Fruit fly (Drosophila melanogaster): Measurements from ENCODE around the gene CG5953.

The CG5953 gene

DNA sequence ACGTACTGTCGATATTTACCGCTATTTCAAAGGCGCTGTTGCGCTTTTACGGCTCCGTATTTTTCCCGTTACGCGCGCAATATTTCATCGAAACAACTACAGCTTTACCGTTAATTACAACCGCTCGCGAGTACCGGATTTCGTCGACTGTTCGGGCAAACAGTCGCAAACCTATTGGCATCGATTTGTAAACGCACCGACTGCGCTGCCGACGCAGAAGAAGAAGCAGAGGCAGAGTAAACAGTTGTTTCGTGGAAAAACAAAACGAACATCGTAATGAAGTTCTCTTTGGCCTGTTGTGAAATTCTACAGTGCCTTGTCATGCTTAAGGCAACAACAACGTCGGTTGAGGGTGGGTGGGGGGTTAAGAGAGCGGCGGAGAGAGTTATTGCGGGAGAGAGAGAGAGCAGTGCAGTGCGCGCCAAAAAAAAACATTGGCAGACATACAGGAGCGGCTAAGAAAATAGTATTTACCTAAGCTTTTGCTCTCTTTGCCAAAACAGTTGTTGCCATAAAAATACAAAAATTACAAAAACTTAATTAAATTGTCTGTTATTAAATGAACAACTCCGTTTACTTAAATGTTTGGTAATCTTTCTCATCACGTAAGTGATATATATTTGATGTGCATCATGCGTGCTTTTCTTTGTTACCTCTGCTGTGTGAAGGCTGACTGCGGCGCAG lies at the start of gene CG5953 (continued):
- TF ChIP-seq Ssrp (tag; optimal IDR thresholded peaks at IDR 0.05) (peak; percentile 96), CG14014 (GFP tag; IDR thresholded peaks at IDR 0.05) (peak; percentile 95), Elba2 (GFP tag; optimal IDR thresholded peaks at IDR 0.05) (peak; percentile 36), HLHmδ (GFP tag; optimal IDR thresholded peaks at IDR 0.05) (peak; percentile 85), ac (GFP tag; optimal IDR thresholded peaks at IDR 0.05) (peak; percentile 83), ci (GFP tag; IDR thresholded peaks at IDR 0.05) (peak; percentile 97), Xrp1 (GFP tag; IDR thresholded peaks at IDR 0.05) (peak; percentile 98), CG4328 (GFP tag; optimal IDR thresholded peaks at IDR 0.05) (peak; percentile 95), CG4730 (GFP tag; IDR thresholded peaks at IDR 0.05) (peak; percentile 92), CG12219 (GFP tag; optimal IDR thresholded peaks at IDR 0.05) (peak; percentile 96), CG4282 (GFP tag; optimal IDR thresholded peaks at IDR 0.05) (peak; percentile 76), dan (GFP tag; IDR thresholded peaks at IDR 0.05) (peak; percentile 82; the same call in 1 of the 2 replicates), CG9437 (GFP tag; optimal IDR thresholded peaks at IDR 0.05) (peak; percentile 86), CG3163 (GFP tag; optimal IDR thresholded peaks at IDR 0.05) (peak; percentile 98), CG13775 (GFP tag; optimal IDR thresholded peaks at IDR 0.05) (peak; percentile 94), twi (tag; optimal IDR thresholded peaks at IDR 0.05) (peak; percentile 87), az2 (GFP tag; optimal IDR thresholded peaks at IDR 0.05) (peak; percentile 94), fd64A (GFP tag; optimal IDR thresholded peaks at IDR 0.05) (peak; percentile 83), Nf-YC (tag; optimal IDR thresholded peaks at IDR 0.05) (peak; percentile 88), insv (GFP tag; optimal IDR thresholded peaks at IDR 0.05) (peak; percentile 27 to 68), pfk (GFP tag; optimal IDR thresholded peaks at IDR 0.05) (peak; percentile 40), eyg (GFP tag; optimal IDR thresholded peaks at IDR 0.05) (peak; percentile 79), CG43689 (GFP tag; IDR thresholded peaks at IDR 0.05) (peak; percentile 91), CG11695 (GFP tag; IDR thresholded peaks at IDR 0.05) (peak; percentile 97), CG17568 (GFP tag; optimal IDR thresholded peaks at IDR 0.05) (peak; percentile 96), CG4707 (GFP tag; optimal IDR thresholded peaks at IDR 0.05) (peak; percentile 84), CG5180 (GFP tag; optimal IDR thresholded peaks at IDR 0.05) (peak; percentile 86), CG10654 (GFP tag; optimal IDR thresholded peaks at IDR 0.05) (peak; percentile 89), CG10147 (GFP tag; optimal IDR thresholded peaks at IDR 0.05) (peak; percentile 97), GATAe (GFP tag; conservative IDR thresholded peaks at IDR 0.05) (peak; percentile 88), CG10959 (GFP tag; IDR thresholded peaks at IDR 0.05) (peak; percentile 91), CG42726 (GFP tag; IDR thresholded peaks at IDR 0.05; ENCODE audit: partially characterized antibody) (peak; percentile 79), tll (GFP tag; optimal IDR thresholded peaks at IDR 0.05) (peak in 1 of 2 experiments; percentile 24), HHEX (GFP tag; optimal IDR thresholded peaks at IDR 0.05) (peak; percentile 97), CG11696 (GFP tag; IDR thresholded peaks at IDR 0.05) (peak; percentile 100), sim (GFP tag; IDR thresholded peaks at IDR 0.05) (peak; percentile 87), CG17912 (GFP tag; optimal IDR thresholded peaks at IDR 0.05) (no peak), Ets65A (GFP tag) (peak; percentile 98), CG9609 (GFP tag; optimal IDR thresholded peaks at IDR 0.05) (peak; percentile 91), CG9797 (GFP tag; optimal IDR thresholded peaks at IDR 0.05) (peak; percentile 51), pum (GFP tag; optimal IDR thresholded peaks at IDR 0.05) (peak; percentile 94), fru (optimal IDR thresholded peaks at IDR 0.05) (no peak), tgo (GFP tag; IDR thresholded peaks at IDR 0.05) (peak; percentile 97), tap (tag; optimal IDR thresholded peaks at IDR 0.05) (peak; percentile 95), NFAT (GFP tag; IDR thresholded peaks at IDR 0.05) (peak; percentile 89), CG11560 (tag; IDR thresholded peaks at IDR 0.05) (peak; percentile 88), Opbp (GFP tag; IDR thresholded peaks at IDR 0.05; ENCODE audit: partially characterized antibody) (peak; percentile 63; the same call in 2 of the 3 replicates), CG1603 (tag; optimal IDR thresholded peaks at IDR 0.05) (peak; percentile 94), CG18262 (tag; optimal IDR thresholded peaks at IDR 0.05) (peak; percentile 97), tio (GFP tag; optimal IDR thresholded peaks at IDR 0.05) (peak; percentile 91)
